Worm (Caenorhabditis elegans): ENCODE results near the gene pinn-1.

Gene pinn-1

DNA sequence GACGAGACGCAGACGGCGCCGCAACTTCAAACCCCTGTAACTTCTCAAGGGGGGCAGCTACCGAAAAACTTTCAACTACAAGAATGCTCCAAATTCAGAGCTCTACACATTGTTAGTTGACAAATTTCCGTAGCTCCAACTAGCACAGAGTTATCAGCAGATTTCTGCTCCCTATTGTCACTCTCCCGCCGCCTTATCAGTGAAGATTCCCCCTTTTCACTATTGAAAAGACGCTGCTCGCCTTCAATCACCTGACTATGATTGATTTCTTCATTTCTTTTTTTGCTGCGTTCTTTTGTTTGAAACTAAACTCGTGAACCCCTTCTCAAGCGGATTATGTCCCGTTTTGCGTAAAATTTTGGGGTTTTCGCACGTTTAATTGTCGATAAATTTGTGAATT is 33.6 kb upstream of the pinn-1 start:
- TF ChIP-seq nhr-237 (tag; optimal IDR thresholded peaks at IDR 0.05) (no peak), mep-1 (tag; optimal IDR thresholded peaks at IDR 0.05) (no peak), elt-3 (tag; optimal IDR thresholded peaks at IDR 0.05) (no peak), elt-1 (tag; optimal IDR thresholded peaks at IDR 0.05; ENCODE audit: borderline replicate concordance, insufficient read depth) (no peak), ces-1 (GFP tag; optimal IDR thresholded peaks at IDR 0.05) (no peak), nhr-12 (tag; optimal IDR thresholded peaks at IDR 0.05) (no peak), cnd-1 (tag; optimal IDR thresholded peaks at IDR 0.05) (no peak), ceh-83 (GFP tag; optimal IDR thresholded peaks at IDR 0.05) (no peak), blmp-1 (tag; optimal IDR thresholded peaks at IDR 0.05) (no peak), sem-2 (GFP tag; optimal IDR thresholded peaks at IDR 0.05) (no peak)

DNA sequence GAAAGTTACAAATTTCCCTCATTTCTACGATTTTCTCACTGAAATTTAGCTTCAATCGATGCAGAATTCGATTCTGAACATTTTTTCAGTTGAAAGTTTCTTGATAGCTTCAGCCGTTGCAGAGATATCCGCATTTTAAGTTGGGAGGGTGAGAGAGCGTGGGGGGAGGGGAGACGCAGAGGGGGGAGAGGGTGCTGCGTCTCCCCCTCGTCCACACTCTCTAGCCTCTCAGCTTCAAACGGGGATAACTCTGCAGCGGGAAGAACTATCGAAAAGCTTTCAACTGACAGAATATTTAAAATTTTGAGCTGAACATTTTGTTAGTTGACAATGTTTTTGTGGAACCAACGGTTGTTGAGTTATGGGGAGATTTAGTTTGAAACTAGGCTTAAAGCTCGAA is 33.1 kb upstream of the pinn-1 start:
- no peak for TF ChIP-seq nhr-12 (tag; optimal IDR thresholded peaks at IDR 0.05)
- no peak for TF ChIP-seq nhr-237 (tag; optimal IDR thresholded peaks at IDR 0.05)
- TF ChIP-seq nhr-2 (tag; optimal IDR thresholded peaks at IDR 0.05): no peak
- TF ChIP-seq ztf-11 (tag; optimal IDR thresholded peaks at IDR 0.05): no peak
- no peak for TF ChIP-seq unc-62 (GFP tag; optimal IDR thresholded peaks at IDR 0.05)
- TF ChIP-seq pha-4 (tag; optimal IDR thresholded peaks at IDR 0.05): no peak

DNA sequence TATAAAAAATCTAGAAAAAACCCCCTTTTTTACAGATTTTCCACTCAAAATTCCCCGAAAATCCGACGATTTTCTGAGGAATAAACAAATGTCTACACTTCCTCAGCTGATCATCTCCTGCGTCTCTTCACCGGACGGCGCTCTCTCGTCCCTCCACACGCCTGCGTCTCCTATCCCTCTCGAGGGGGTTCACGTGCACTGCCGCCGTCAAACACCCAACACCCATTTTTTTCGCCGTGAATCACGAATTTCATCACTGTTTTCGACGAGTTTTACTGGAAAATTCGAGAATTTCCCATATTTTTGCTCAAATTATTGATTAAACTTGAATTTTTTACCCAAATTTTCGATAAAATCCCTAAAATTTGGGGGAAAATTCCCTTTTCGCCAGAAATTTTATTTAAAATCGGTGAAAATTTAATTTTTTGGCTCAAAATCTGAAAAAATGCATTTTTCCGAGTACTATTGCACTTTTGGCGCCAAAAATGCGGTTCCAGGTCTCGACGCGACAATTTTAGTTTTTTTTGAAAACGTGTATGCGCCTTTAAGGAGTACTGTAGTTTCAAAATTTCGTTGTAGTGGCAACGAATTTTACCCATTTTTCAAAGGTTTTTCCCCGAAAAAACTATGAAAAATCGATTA is 32.1 kb upstream of the pinn-1 start:
- TF ChIP-seq pha-4 (tag; optimal IDR thresholded peaks at IDR 0.05) (peak; percentile 22), elt-3 (tag; optimal IDR thresholded peaks at IDR 0.05) (no peak)

DNA sequence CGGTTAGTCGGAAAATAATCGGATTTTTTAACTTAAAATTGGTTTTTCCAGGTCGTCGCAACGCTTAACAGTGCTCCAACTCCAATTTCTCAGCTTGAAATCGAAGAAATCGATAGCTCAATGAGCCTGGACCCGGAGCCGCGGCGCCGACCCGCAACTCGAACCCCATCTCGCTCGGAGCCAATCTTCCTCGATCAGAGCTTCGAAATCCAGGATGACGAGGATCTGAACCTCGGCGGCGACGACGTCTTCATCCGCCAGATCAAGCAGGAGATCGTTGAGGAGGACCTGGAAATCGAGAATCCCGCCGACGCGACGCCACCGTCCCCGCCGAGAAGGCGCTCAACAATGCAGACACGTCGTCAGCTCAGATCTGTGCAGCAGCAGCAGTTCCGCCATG is 31.4 kb upstream of the pinn-1 start:
- TF ChIP-seq flh-1 (GFP tag; optimal IDR thresholded peaks at IDR 0.05) (no peak), lsy-2 (tag; optimal IDR thresholded peaks at IDR 0.05) (no peak), mab-5 (tag; optimal IDR thresholded peaks at IDR 0.05) (no peak), nhr-76 (tag; optimal IDR thresholded peaks at IDR 0.05) (no peak), nhr-237 (tag; optimal IDR thresholded peaks at IDR 0.05) (no peak), pha-4 (tag; optimal IDR thresholded peaks at IDR 0.05) (no peak), unc-62 (GFP tag; optimal IDR thresholded peaks at IDR 0.05) (no peak), sptf-1 (tag; optimal IDR thresholded peaks at IDR 0.05) (no peak), zip-8 (tag; optimal IDR thresholded peaks at IDR 0.05) (no peak), nhr-12 (tag; optimal IDR thresholded peaks at IDR 0.05) (no peak), ceh-39 (tag; optimal IDR thresholded peaks at IDR 0.05) (no peak), ces-1 (GFP tag; optimal IDR thresholded peaks at IDR 0.05) (no peak), hlh-1 (tag; optimal IDR thresholded peaks at IDR 0.05) (no peak), ztf-11 (tag; optimal IDR thresholded peaks at IDR 0.05) (no peak)

DNA sequence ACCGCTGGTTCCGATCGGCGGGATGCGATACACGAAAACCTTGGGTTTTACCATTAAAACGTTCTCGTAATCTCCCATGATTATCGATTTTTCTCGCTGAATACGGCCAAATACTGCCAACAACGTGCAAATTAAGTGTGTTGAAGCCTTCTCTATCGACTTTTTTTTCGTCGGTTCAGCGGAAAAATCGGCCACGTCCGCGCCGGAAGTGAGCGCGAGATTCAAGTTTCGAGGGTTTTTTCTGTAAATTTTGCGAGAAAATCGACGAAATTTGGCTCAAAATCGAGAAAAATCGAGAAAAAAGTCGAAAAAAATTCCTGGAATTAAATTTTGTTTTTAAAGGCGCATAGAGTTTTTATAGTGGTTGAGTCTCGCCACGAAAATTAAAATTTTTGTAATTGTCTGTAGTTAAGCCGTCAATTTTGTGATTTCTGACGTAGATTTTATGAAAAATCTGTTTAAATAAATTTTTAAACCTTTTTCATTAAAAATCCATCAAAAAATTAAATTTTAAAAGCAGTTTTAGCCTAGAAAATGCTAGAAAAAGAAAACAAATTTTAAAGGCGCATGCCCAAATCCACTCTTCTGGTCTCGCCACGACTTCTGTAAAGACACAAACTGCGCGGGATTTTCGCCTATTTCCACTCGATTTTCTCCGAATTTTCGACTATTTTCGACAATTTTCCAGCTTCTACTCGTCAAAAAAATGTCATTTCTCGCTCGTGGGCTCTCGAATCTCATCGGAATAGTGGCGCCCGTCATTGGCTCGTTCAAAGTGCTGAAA is 30.5 kb upstream of the pinn-1 start, which contains the start of the genes ncap-1 and Y110A2AR.1:
Gene ncap-1 (minus strand): TSS at position 241 of the 784 bp plus-strand sequence.
Gene Y110A2AR.1 (plus strand): TSS at position 637 of the 784 bp plus-strand sequence.
- no peak for TF ChIP-seq ces-1 (GFP tag; optimal IDR thresholded peaks at IDR 0.05)
- TF ChIP-seq unc-120 (tag; optimal IDR thresholded peaks at IDR 0.05; ENCODE audit: poor library complexity, severe bottlenecking): no peak
- TF ChIP-seq sem-2 (GFP tag; optimal IDR thresholded peaks at IDR 0.05): no peak
- no peak for TF ChIP-seq unc-39 (tag; optimal IDR thresholded peaks at IDR 0.05)
- no peak for TF ChIP-seq hlh-1 (tag; optimal IDR thresholded peaks at IDR 0.05)
- no peak for TF ChIP-seq unc-62 (GFP tag; optimal IDR thresholded peaks at IDR 0.05)
- no peak for TF ChIP-seq cnd-1 (tag; optimal IDR thresholded peaks at IDR 0.05)
- no peak for TF ChIP-seq elt-1 (tag; optimal IDR thresholded peaks at IDR 0.05; ENCODE audit: borderline replicate concordance, insufficient read depth)
- no peak for TF ChIP-seq nhr-237 (tag; optimal IDR thresholded peaks at IDR 0.05)
- no peak for TF ChIP-seq nhr-2 (tag; optimal IDR thresholded peaks at IDR 0.05)
- no peak for TF ChIP-seq mep-1 (tag; optimal IDR thresholded peaks at IDR 0.05)
- no peak for TF ChIP-seq elt-3 (tag; optimal IDR thresholded peaks at IDR 0.05)
- TF ChIP-seq drap-1 (GFP tag; optimal IDR thresholded peaks at IDR 0.05): no peak
- no peak for TF ChIP-seq ham-2 (GFP tag; optimal IDR thresholded peaks at IDR 0.05)

DNA sequence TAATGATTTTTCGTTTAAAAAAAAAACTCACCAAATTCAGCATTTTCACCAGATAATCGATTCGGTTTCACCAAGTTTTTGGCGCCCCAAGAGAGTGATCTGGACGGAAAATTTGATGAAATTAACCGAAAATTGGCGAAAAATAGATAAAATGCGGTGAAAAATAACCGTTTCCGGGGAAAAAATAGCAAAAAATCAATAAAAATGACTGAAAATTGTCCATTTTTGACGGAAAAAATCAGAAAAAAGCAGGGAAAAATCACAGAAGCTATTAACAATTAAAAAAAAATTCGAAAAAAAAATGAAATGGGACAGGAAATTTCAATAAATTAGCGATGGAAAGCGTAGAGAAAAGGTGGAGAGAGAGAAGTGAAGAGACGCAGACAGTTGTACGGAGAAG is 24.7 kb upstream of the pinn-1 start, which contains the start of gene ubc-15:
Gene ubc-15 (minus strand): TSS at position 101 of the 400 bp plus-strand sequence.
- TF ChIP-seq sem-2 (GFP tag; optimal IDR thresholded peaks at IDR 0.05) (no peak), pha-4 (tag; optimal IDR thresholded peaks at IDR 0.05) (no peak)

Data from whole organism, mixed stage, embryonic.